Worm (Caenorhabditis elegans) whole organism, early embryonic: ENCODE data around the gene nas-33.

Experiments used
- aly-1 ChIP-seq: sonication (generic microtip); optimal IDR thresholded peaks from 2 replicates; lab custom pipeline; 2016; ENCODE audit warnings: missing genetic modification characterization, missing compliant biosample characterization
- ama-1 ChIP-seq: fragments of 150-350 bp; optimal IDR thresholded peaks from 2 replicates; lab custom pipeline; 2014
- ceh-13 ChIP-seq: fragments of 200-800 bp; sonication (Bioruptor generic); optimal IDR thresholded peaks from 2 replicates; lab custom pipeline; 2018; ENCODE audit warnings: mild to moderate bottlenecking, missing genetic modification characterization, missing compliant biosample characterization
- flt-1 ChIP-seq: fragments of 200-800 bp; sonication (Bioruptor generic); IDR thresholded peaks from 2 replicates; pipeline ENCODE4 v1.3.6; 2022; ENCODE audit warnings: missing genetic modification characterization, missing compliant biosample characterization
- hmbx-1 ChIP-seq: sonication (generic microtip); optimal IDR thresholded peaks from 2 replicates; lab custom pipeline; 2016; ENCODE audit warnings: mild to moderate bottlenecking, missing genetic modification characterization, missing compliant biosample characterization
- hmg-4 ChIP-seq: fragments of 200-800 bp; sonication (Bioruptor generic); optimal IDR thresholded peaks from 2 replicates; lab custom pipeline; 2018; ENCODE audit warnings: mild to moderate bottlenecking, missing genetic modification characterization, missing compliant biosample characterization
- hnd-1 ChIP-seq: sonication (generic microtip); optimal IDR thresholded peaks from 2 replicates; lab custom pipeline; 2016; ENCODE audit warnings: missing genetic modification characterization, missing compliant biosample characterization
- pes-1 ChIP-seq: fragments of 200-800 bp; sonication (Bioruptor generic); IDR thresholded peaks from 2 replicates; pipeline ENCODE4 v1.3.6; 2022; ENCODE audit warnings: missing genetic modification reagents, missing genetic modification characterization, missing compliant biosample characterization
- scrt-1 ChIP-seq: fragments of 200-800 bp; sonication (Bioruptor generic); IDR thresholded peaks from 2 replicates; pipeline ENCODE4 v1.3.6; 2022; ENCODE audit warnings: missing genetic modification characterization, missing compliant biosample characterization
- tbx-37 ChIP-seq: fragments of 200-800 bp; sonication (Bioruptor generic); conservative IDR thresholded peaks from 2 replicates; pipeline ENCODE4 v1.3.6; 2022; ENCODE audit warnings: missing genetic modification reagents, missing genetic modification characterization, missing compliant biosample characterization
- tra-4 ChIP-seq: sonication (generic microtip); optimal IDR thresholded peaks from 2 replicates; lab custom pipeline; 2017; ENCODE audit warnings: missing genetic modification characterization, missing compliant biosample characterization

DNA sequence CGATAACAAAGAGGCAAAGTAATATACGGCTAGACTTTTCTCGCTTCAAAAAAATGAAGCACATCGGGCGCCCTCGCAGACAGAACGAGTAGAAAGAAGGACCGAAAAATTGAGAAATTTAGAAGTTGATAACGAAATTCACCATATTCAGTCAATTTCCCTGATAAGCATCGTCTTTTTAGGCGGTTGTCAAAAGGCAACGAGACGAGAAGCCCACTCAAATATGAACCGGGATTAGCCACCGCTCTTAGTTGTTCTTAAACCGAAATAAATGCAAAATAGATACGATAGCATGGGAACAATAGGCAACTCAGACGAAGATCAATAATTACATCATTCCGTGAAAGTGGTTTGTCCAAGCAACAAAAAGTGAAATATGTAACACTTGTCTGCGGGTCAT lies 48.1 kb upstream of the nas-33 start:
- TF ChIP-seq ama-1 (no peak), hnd-1 (no peak), flt-1 (GFP tag; lab: Robert Waterston, UW) (no peak), hmg-4 (GFP tag; lab: Kevin White, UChicago) (no peak), tbx-37 (GFP tag; lab: Robert Waterston, UW) (no peak), tra-4 (tag; lab: Kevin White, UChicago) (no peak), ceh-13 (GFP tag; lab: Kevin White, UChicago) (no peak), scrt-1 (no peak), pes-1 (no peak), aly-1 (tag; lab: Kevin White, UChicago) (no peak), hmbx-1 (tag; lab: Kevin White, UChicago) (no peak)
